Fruit fly (Drosophila melanogaster): ENCODE results near the gene CG9743.
A peak's percentile ranks its signal among the peaks of the same experiment; 100 is the strongest.

The CG9743 gene

dm6 chr3R:30203104-30203986, 547 bp upstream of the CG9743 start (continued):
- TF ChIP-seq her (GFP tag; optimal IDR thresholded peaks at IDR 0.05) (peak; percentile 96), CG11247 (GFP tag; IDR thresholded peaks at IDR 0.05) (peak; percentile 73), onecut (GFP tag; IDR thresholded peaks at IDR 0.05) (peak; percentile 91), CG1647 (GFP tag; optimal IDR thresholded peaks at IDR 0.05) (peak; percentile 97), Trl (optimal IDR thresholded peaks at IDR 0.05) (peak; percentile 65 to 83), Trl (GFP tag; optimal IDR thresholded peaks at IDR 0.05) (peak; percentile 97), Ets65A (GFP tag) (peak; percentile 100), CG15479 (GFP tag; optimal IDR thresholded peaks at IDR 0.05) (no peak), dpn (GFP tag; optimal IDR thresholded peaks at IDR 0.05) (peak; percentile 96 to 99), D19B (GFP tag; optimal IDR thresholded peaks at IDR 0.05) (peak; percentile 93), prd (optimal IDR thresholded peaks at IDR 0.05) (no peak), prd (GFP tag; IDR thresholded peaks at IDR 0.05) (peak; percentile 95), aop (GFP tag; IDR thresholded peaks at IDR 0.05) (peak; percentile 95), CG12659 (GFP tag; optimal IDR thresholded peaks at IDR 0.05) (peak; percentile 90), CG1233 (GFP tag; optimal IDR thresholded peaks at IDR 0.05) (peak; percentile 94), cwo (GFP tag; optimal IDR thresholded peaks at IDR 0.05) (peak; percentile 97), Ssrp (tag; optimal IDR thresholded peaks at IDR 0.05) (peak; percentile 90), Camta (GFP tag; optimal IDR thresholded peaks at IDR 0.05) (peak; percentile 98), Six4 (GFP tag; optimal IDR thresholded peaks at IDR 0.05) (peak; percentile 97), Meics (GFP tag; optimal IDR thresholded peaks at IDR 0.05) (peak; percentile 97), Mrtf (GFP tag; IDR thresholded peaks at IDR 0.05) (peak; percentile 90), Kr (GFP tag; optimal IDR thresholded peaks at IDR 0.05) (peak; percentile 62), unpg (GFP tag; optimal IDR thresholded peaks at IDR 0.05) (peak; percentile 93), CG3163 (GFP tag; optimal IDR thresholded peaks at IDR 0.05) (peak; percentile 80), CG13123 (GFP tag; optimal IDR thresholded peaks at IDR 0.05) (peak; percentile 77), slbo (GFP tag; IDR thresholded peaks at IDR 0.05) (peak; percentile 92), dm (GFP tag; optimal IDR thresholded peaks at IDR 0.05) (peak; percentile 87), pnt (GFP tag; optimal IDR thresholded peaks at IDR 0.05) (peak; percentile 97), CG14710 (tag; optimal IDR thresholded peaks at IDR 0.05) (peak; percentile 95), Atf6 (GFP tag; IDR thresholded peaks at IDR 0.05) (peak; percentile 98), NC2α (GFP tag; optimal IDR thresholded peaks at IDR 0.05) (peak; percentile 90), bbx (GFP tag; IDR thresholded peaks at IDR 0.05; ENCODE audit: partially characterized antibody) (0 out of 2 replicates have a peak, but pooled peaks have one; percentile 26), NFAT (GFP tag; IDR thresholded peaks at IDR 0.05) (peak; percentile 83), esg (GFP tag; conservative IDR thresholded peaks at IDR 0.05) (peak; percentile 97), CoRest (tag; optimal IDR thresholded peaks at IDR 0.05) (peak; percentile 95), Optix (GFP tag; IDR thresholded peaks at IDR 0.05) (peak; percentile 98), chm (GFP tag; IDR thresholded peaks at IDR 0.05) (peak; percentile 52; the same call in 1 of the 2 replicates), CG11695 (GFP tag; IDR thresholded peaks at IDR 0.05) (peak; percentile 93), pita (GFP tag; optimal IDR thresholded peaks at IDR 0.05) (no peak), pros (GFP tag; optimal IDR thresholded peaks at IDR 0.05) (peak; percentile 7), CG6791 (GFP tag; IDR thresholded peaks at IDR 0.05; ENCODE audit: partially characterized antibody) (no peak), tll (GFP tag; optimal IDR thresholded peaks at IDR 0.05) (peak in 1 of 2 experiments; percentile 59), vfl (GFP tag; optimal IDR thresholded peaks at IDR 0.05) (peak; percentile 92), Sry-β (GFP tag; optimal IDR thresholded peaks at IDR 0.05) (peak; percentile 64), kni (GFP tag; optimal IDR thresholded peaks at IDR 0.05) (peak; percentile 90), HmgZ (tag; optimal IDR thresholded peaks at IDR 0.05) (peak; percentile 94), zfh1 (GFP tag; IDR thresholded peaks at IDR 0.05) (peak; percentile 88), CG6175 (GFP tag; IDR thresholded peaks at IDR 0.05) (peak; percentile 62; the same call in 2 of the 3 replicates), Lim3 (GFP tag; IDR thresholded peaks at IDR 0.05) (peak; percentile 95)

All from whole organism, embryonic.